Worm (Caenorhabditis elegans) whole organism, late embryonic: ENCODE measurements around the gene grd-7.
A peak's percentile ranks its signal among the peaks of the same experiment; 100 is the strongest.

ENCODE experiments used
- C08G9.2 ChIP-seq: sonication (generic microtip); optimal IDR thresholded peaks from 2 replicates; lab custom pipeline; 2016; ENCODE audit warnings: mild to moderate bottlenecking, missing genetic modification characterization, moderate library complexity, missing compliant biosample characterization
- F13H6.1 ChIP-seq: sonication (generic microtip); optimal IDR thresholded peaks from 2 replicates; lab custom pipeline; 2016; ENCODE audit warnings: missing genetic modification characterization, missing compliant biosample characterization
- K02D7.2 ChIP-seq: sonication (generic microtip); optimal IDR thresholded peaks from 2 replicates; lab custom pipeline; 2017; ENCODE audit warnings: mild to moderate bottlenecking, missing genetic modification characterization, missing compliant biosample characterization
- ahr-1 ChIP-seq: sonication (generic microtip); optimal IDR thresholded peaks from 2 replicates; lab custom pipeline; 2016; ENCODE audit warnings: missing genetic modification characterization, missing compliant biosample characterization
- ama-1 ChIP-seq: fragments of 150-350 bp; optimal IDR thresholded peaks from 2 replicates; lab custom pipeline; 2014
- ceh-14 ChIP-seq: sonication (generic microtip); optimal IDR thresholded peaks from 2 replicates; lab custom pipeline; 2016; ENCODE audit warnings: missing genotype, missing genetic modification characterization, missing compliant biosample characterization
- ceh-18 ChIP-seq: sonication (generic microtip); optimal IDR thresholded peaks from 2 replicates; lab custom pipeline; 2016; ENCODE audit warnings: missing genetic modification characterization, missing compliant biosample characterization
- ceh-19 ChIP-seq: fragments of 200-800 bp; sonication (Bioruptor generic); optimal IDR thresholded peaks from 2 replicates; lab custom pipeline; 2018; ENCODE audit warnings: mild to moderate bottlenecking, missing genetic modification characterization, missing compliant biosample characterization
- ceh-24 ChIP-seq: sonication (generic microtip); optimal IDR thresholded peaks from 2 replicates; lab custom pipeline; 2016; ENCODE audit warnings: mild to moderate bottlenecking, missing genetic modification characterization, missing compliant biosample characterization
- ceh-30 ChIP-seq: fragments of 150-350 bp; optimal IDR thresholded peaks from 2 replicates; lab custom pipeline; 2014; ENCODE audit warnings: missing biosample characterization, missing genetic modification characterization
- ceh-31 ChIP-seq: sonication (generic microtip); optimal IDR thresholded peaks from 2 replicates; lab custom pipeline; 2016; ENCODE audit warnings: missing genetic modification characterization, missing compliant biosample characterization
- ceh-48 ChIP-seq: sonication (generic microtip); optimal IDR thresholded peaks from 2 replicates; lab custom pipeline; 2016; ENCODE audit warnings: missing genetic modification characterization, inconsistent platforms, missing compliant biosample characterization
- ceh-6 ChIP-seq: fragments of 200-800 bp; sonication (Bioruptor generic); optimal IDR thresholded peaks from 2 replicates; lab custom pipeline; 2018; ENCODE audit warnings: mild to moderate bottlenecking, missing genetic modification characterization, missing compliant biosample characterization
- ceh-9 ChIP-seq: sonication (generic microtip); optimal IDR thresholded peaks from 2 replicates; lab custom pipeline; 2016; ENCODE audit warnings: mild to moderate bottlenecking, missing genetic modification characterization, inconsistent platforms, missing compliant biosample characterization
- che-1 ChIP-seq: sonication (generic microtip); optimal IDR thresholded peaks from 2 replicates; lab custom pipeline; 2016; ENCODE audit warnings: mild to moderate bottlenecking, missing genetic modification characterization, missing compliant biosample characterization
- elt-4 ChIP-seq: sonication (generic microtip); optimal IDR thresholded peaks from 2 replicates; lab custom pipeline; 2016; ENCODE audit warnings: missing genetic modification characterization, missing compliant biosample characterization
- eyg-1 ChIP-seq: sonication (generic microtip); optimal IDR thresholded peaks from 2 replicates; lab custom pipeline; 2016; ENCODE audit warnings: missing genotype, missing genetic modification characterization, missing compliant biosample characterization
- fkh-10 ChIP-seq: fragments of 150-350 bp; optimal IDR thresholded peaks from 2 replicates; lab custom pipeline; 2014; ENCODE audit warnings: missing biosample characterization, missing genetic modification reagents, missing genetic modification characterization
- gmeb-2 ChIP-seq: sonication (generic microtip); optimal IDR thresholded peaks from 2 replicates; lab custom pipeline; 2016; ENCODE audit warnings: missing genetic modification characterization, inconsistent platforms, missing compliant biosample characterization
- hlh-15 ChIP-seq: sonication (generic microtip); optimal IDR thresholded peaks from 2 replicates; lab custom pipeline; 2016; ENCODE audit warnings: missing genetic modification characterization, missing compliant biosample characterization
- hlh-6 ChIP-seq: sonication (generic microtip); optimal IDR thresholded peaks from 2 replicates; lab custom pipeline; 2016; ENCODE audit warnings: missing genotype, missing genetic modification characterization, missing compliant biosample characterization
- hlh-8 ChIP-seq: sonication (generic microtip); optimal IDR thresholded peaks from 2 replicates; lab custom pipeline; 2016; ENCODE audit warnings: missing genotype, missing genetic modification characterization, missing compliant biosample characterization
- madf-2 ChIP-seq: sonication (generic microtip); optimal IDR thresholded peaks from 2 replicates; lab custom pipeline; 2017; ENCODE audit warnings: missing genetic modification characterization, missing compliant biosample characterization
- mec-3 ChIP-seq: sonication (generic microtip); optimal IDR thresholded peaks from 2 replicates; lab custom pipeline; 2016; ENCODE audit warnings: borderline replicate concordance, missing genetic modification characterization, missing compliant biosample characterization
- nhr-11 ChIP-seq: fragments of 150-350 bp; optimal IDR thresholded peaks from 2 replicates; lab custom pipeline; 2014; ENCODE audit warnings: missing biosample characterization, missing genetic modification characterization
- nhr-232 ChIP-seq: sonication (generic microtip); optimal IDR thresholded peaks from 2 replicates; lab custom pipeline; 2016; ENCODE audit warnings: missing genetic modification characterization, missing compliant biosample characterization
- pat-9 ChIP-seq: fragments of 200-800 bp; sonication (Bioruptor generic); optimal IDR thresholded peaks from 2 replicates; lab custom pipeline; 2018; ENCODE audit warnings: mild to moderate bottlenecking, missing genetic modification characterization, moderate library complexity, missing compliant biosample characterization
- pqm-1 ChIP-seq: sonication (generic microtip); optimal IDR thresholded peaks from 2 replicates; lab custom pipeline; 2016; ENCODE audit warnings: missing genetic modification characterization, missing compliant biosample characterization
- pros-1 ChIP-seq: fragments of 150-350 bp; optimal IDR thresholded peaks from 2 replicates; lab custom pipeline; 2014; ENCODE audit warnings: missing biosample characterization, missing genetic modification reagents, missing genetic modification characterization
- ref-2 ChIP-seq: sonication (generic microtip); optimal IDR thresholded peaks from 2 replicates; lab custom pipeline; 2016; ENCODE audit warnings: missing genetic modification characterization, missing compliant biosample characterization
- rnt-1 ChIP-seq: sonication (generic microtip); optimal IDR thresholded peaks from 2 replicates; lab custom pipeline; 2016; ENCODE audit warnings: missing genetic modification characterization, missing compliant biosample characterization
- sdc-2 ChIP-seq: sonication (generic microtip); optimal IDR thresholded peaks from 2 replicates; lab custom pipeline; 2016; ENCODE audit warnings: missing genotype, missing genetic modification characterization, missing compliant biosample characterization
- tbx-2 ChIP-seq: sonication (generic microtip); optimal IDR thresholded peaks from 2 replicates; lab custom pipeline; 2016; ENCODE audit warnings: missing genetic modification characterization, missing compliant biosample characterization
- tbx-7 ChIP-seq: sonication (generic microtip); optimal IDR thresholded peaks from 2 replicates; lab custom pipeline; 2016; ENCODE audit warnings: missing genotype, missing genetic modification characterization, missing compliant biosample characterization
- ttx-3 ChIP-seq: sonication (generic microtip); optimal IDR thresholded peaks from 2 replicates; lab custom pipeline; 2016; ENCODE audit warnings: missing genetic modification reagents, missing genetic modification characterization, missing compliant biosample characterization
- unc-55 ChIP-seq: sonication (generic microtip); optimal IDR thresholded peaks from 2 replicates; lab custom pipeline; 2017; ENCODE audit warnings: missing biosample characterization, missing genetic modification reagents, missing genetic modification characterization

grd-7 gene

ce11 chrX:7242878-7243277 lies 26.4 kb downstream of the grd-7 start, which contains the start of gene F46H5.7:
TSS of gene F46H5.7 (minus strand) at chrX:7242983.
- TF ChIP-seq gmeb-2 (tag; lab: Kevin White, UChicago) (no peak), tbx-2 (peak; percentile 25), unc-55 (GFP tag; lab: Kevin White, UChicago) (no peak), che-1 (no peak), ama-1 (lab: Kevin White, UChicago) (no peak), elt-4 (tag; lab: Kevin White, UChicago) (no peak)
- TF ChIP-seq, all 69 proteins: peak for 1

- TF ChIP-seq ceh-14 (no peak), C08G9.2 (tag; lab: Kevin White, UChicago) (no peak), F13H6.1 (tag; lab: Kevin White, UChicago) (no peak), ref-2 (tag; lab: Kevin White, UChicago) (no peak), sdc-2 (tag; lab: Kevin White, UChicago) (no peak), unc-55 (GFP tag; lab: Kevin White, UChicago) (no peak), pqm-1 (tag; lab: Kevin White, UChicago) (no peak), nhr-232 (tag; lab: Kevin White, UChicago) (no peak), ceh-19 (no peak), mec-3 (no peak), tbx-7 (tag; lab: Kevin White, UChicago) (no peak), ceh-48 (tag; lab: Kevin White, UChicago) (no peak)
- TF ChIP-seq, all 69 proteins: peak for 0
Observed at ce11 chrX:7242119-7242518, 27.2 kb downstream of the grd-7 start.

- TF ChIP-seq ama-1 (lab: Kevin White, UChicago): no peak
- TF ChIP-seq ttx-3 (tag; lab: Kevin White, UChicago): no peak
- no peak for TF ChIP-seq nhr-232 (tag; lab: Kevin White, UChicago)
- no peak for TF ChIP-seq madf-2 (tag; lab: Kevin White, UChicago)
- TF ChIP-seq pat-9 (tag; lab: Kevin White, UChicago): no peak
- TF ChIP-seq nhr-11 (tag; lab: Kevin White, UChicago): no peak
- TF ChIP-seq, all 69 proteins: peak for 0
Observed at ce11 chrX:7238562-7238961, 30.7 kb downstream of the grd-7 start, which contains the start of gene F46H5.3. TSS of gene F46H5.3 (minus strand) at chrX:7238662.

- peak; percentile 0 for TF ChIP-seq pat-9 (tag; lab: Kevin White, UChicago)
- no peak for TF ChIP-seq ceh-6
- no peak for TF ChIP-seq hlh-6 (tag; lab: Kevin White, UChicago)
- TF ChIP-seq fkh-10 (GFP tag; lab: Kevin White, UChicago): no peak
- TF ChIP-seq hlh-15 (tag; lab: Kevin White, UChicago): no peak
- TF ChIP-seq nhr-232 (tag; lab: Kevin White, UChicago): no peak
- no peak for TF ChIP-seq ceh-9
- TF ChIP-seq unc-55 (GFP tag; lab: Kevin White, UChicago): peak; percentile 67
- no peak for TF ChIP-seq rnt-1 (tag; lab: Kevin White, UChicago)
- TF ChIP-seq ref-2 (tag; lab: Kevin White, UChicago): no peak
- no peak for TF ChIP-seq K02D7.2 (tag; lab: Kevin White, UChicago)
- no peak for TF ChIP-seq ceh-31
- TF ChIP-seq eyg-1 (tag; lab: Kevin White, UChicago): no peak
- no peak for TF ChIP-seq ceh-24 (tag; lab: Kevin White, UChicago)
- TF ChIP-seq ceh-30 (tag; lab: Kevin White, UChicago): no peak
- peak; percentile 69 for TF ChIP-seq ceh-18 (tag; lab: Kevin White, UChicago)
- TF ChIP-seq ahr-1 (tag; lab: Kevin White, UChicago): no peak
- no peak for TF ChIP-seq pros-1 (tag; lab: Kevin White, UChicago)
- TF ChIP-seq hlh-8 (tag; lab: Kevin White, UChicago): peak; percentile 61
Observed at ce11 chrX:7236717-7237116, 32.6 kb downstream of the grd-7 start.
